Fruit fly (Drosophila melanogaster): ENCODE data around the gene CG31272.

dm6 chr3R:10708169-10708568, 51.0 kb downstream of the CG31272 start, which contains the start of gene CG31278:
- TF ChIP-seq Hr96 (GFP tag; optimal IDR thresholded peaks at IDR 0.05): no peak
- TF ChIP-seq CG12768 (GFP tag; optimal IDR thresholded peaks at IDR 0.05): no peak
- no peak for TF ChIP-seq kay (GFP tag; ENCODE audit: borderline replicate concordance)
- no peak for TF ChIP-seq toe (GFP tag; optimal IDR thresholded peaks at IDR 0.05)
- no peak for TF ChIP-seq CG14711 (tag; optimal IDR thresholded peaks at IDR 0.05)
